Worm (Caenorhabditis elegans) whole organism, young adult: ENCODE data around the gene nhr-152.
A peak's percentile ranks its signal among the peaks of the same experiment; 100 is the strongest.

Experiments used
- F23B12.7 ChIP-seq: sonication (generic microtip); optimal IDR thresholded peaks from 2 replicates; lab custom pipeline; 2017; ENCODE audit warnings: missing genetic modification characterization, mild to moderate bottlenecking, missing compliant biosample characterization, antibody characterized with exemption, moderate library complexity; ENCODE audit not compliant: insufficient read depth
- F33H1.4 ChIP-seq: fragments of 200-800 bp; sonication (Bioruptor generic); IDR thresholded peaks from 2 replicates; pipeline ENCODE4 v1.3.6; 2022; ENCODE audit warnings: missing genetic modification reagents, missing genetic modification characterization, missing compliant biosample characterization
- F39B2.1 ChIP-seq: fragments of 200-800 bp; sonication (Bioruptor generic); IDR thresholded peaks from 2 replicates; pipeline ENCODE4 v1.3.6; 2022; ENCODE audit warnings: missing genetic modification reagents, missing genetic modification characterization, missing compliant biosample characterization
- F49E8.2 ChIP-seq: sonication (generic microtip); optimal IDR thresholded peaks from 3 replicates; lab custom pipeline; 2017; ENCODE audit warnings: missing genetic modification characterization, mild to moderate bottlenecking, missing compliant biosample characterization, antibody characterized with exemption, moderate library complexity; ENCODE audit not compliant: insufficient read depth
- F57C9.4 ChIP-seq: sonication (generic microtip); optimal IDR thresholded peaks from 2 replicates; lab custom pipeline; 2017; ENCODE audit warnings: mild to moderate bottlenecking, missing genetic modification characterization, missing compliant biosample characterization
- T26A5.8 ChIP-seq: sonication (generic microtip); optimal IDR thresholded peaks from 2 replicates; lab custom pipeline; 2016; ENCODE audit warnings: missing genetic modification characterization, missing compliant biosample characterization
- Y56A3A.18 ChIP-seq: fragments of 200-800 bp; sonication (Bioruptor generic); IDR thresholded peaks from 2 replicates; pipeline ENCODE4 v1.3.6; 2022; ENCODE audit warnings: missing genetic modification reagents, missing genetic modification characterization, missing compliant biosample characterization
- Y95B8A.8 ChIP-seq: fragments of 200-800 bp; sonication (Bioruptor generic); IDR thresholded peaks from 2 replicates; pipeline ENCODE4 v1.3.6; 2022; ENCODE audit warnings: missing genetic modification reagents, missing genetic modification characterization, missing compliant biosample characterization
- ZK185.1 ChIP-seq: sonication (generic microtip); optimal IDR thresholded peaks from 2 replicates; lab custom pipeline; 2016; ENCODE audit warnings: mild to moderate bottlenecking, missing genetic modification characterization, missing compliant biosample characterization; ENCODE audit not compliant: poor library complexity, severe bottlenecking
- akir-1 ChIP-seq: fragments of 200-800 bp; sonication (Bioruptor generic); optimal IDR thresholded peaks from 2 replicates; lab custom pipeline; 2018; ENCODE audit warnings: mild to moderate bottlenecking, missing genetic modification characterization, moderate library complexity, missing compliant biosample characterization
- attf-5 ChIP-seq: fragments of 200-800 bp; sonication (Bioruptor generic); optimal IDR thresholded peaks from 2 replicates; lab custom pipeline; 2018; ENCODE audit warnings: mild to moderate bottlenecking, missing genetic modification characterization, missing compliant biosample characterization
- bed-1 ChIP-seq: fragments of 200-800 bp; sonication (Bioruptor generic); IDR thresholded peaks from 2 replicates; pipeline ENCODE4 v1.3.6; 2022; ENCODE audit warnings: missing genetic modification reagents, missing genetic modification characterization, missing compliant biosample characterization
- ceh-100 ChIP-seq: fragments of 200-800 bp; sonication (Bioruptor generic); IDR thresholded peaks from 2 replicates; pipeline ENCODE4 v1.3.6; 2022; ENCODE audit warnings: missing genetic modification reagents, missing genetic modification characterization, missing compliant biosample characterization
- ceh-27 ChIP-seq: fragments of 200-800 bp; sonication (Bioruptor generic); optimal IDR thresholded peaks from 2 replicates; lab custom pipeline; 2018; ENCODE audit warnings: mild to moderate bottlenecking, missing genetic modification characterization, moderate library complexity, missing compliant biosample characterization
- ceh-79 ChIP-seq: sonication (generic microtip); optimal IDR thresholded peaks from 2 replicates; lab custom pipeline; 2017; ENCODE audit warnings: mild to moderate bottlenecking, missing genetic modification characterization, missing compliant biosample characterization
- chd-7 ChIP-seq: sonication (generic microtip); optimal IDR thresholded peaks from 2 replicates; lab custom pipeline; 2016; ENCODE audit warnings: mild to moderate bottlenecking, missing genetic modification characterization, moderate library complexity, missing compliant biosample characterization
- dpl-1 ChIP-seq: fragments of 150-350 bp; optimal IDR thresholded peaks from 2 replicates; lab custom pipeline; 2014; ENCODE audit warnings: missing biosample characterization, missing genetic modification reagents, missing genetic modification characterization
- egrh-3 ChIP-seq: fragments of 200-800 bp; sonication (Bioruptor generic); IDR thresholded peaks from 2 replicates; pipeline ENCODE4 v1.3.6; 2022; ENCODE audit warnings: missing genetic modification reagents, missing genetic modification characterization, missing compliant biosample characterization
- ets-4 ChIP-seq: fragments of 200-800 bp; sonication (Bioruptor generic); optimal IDR thresholded peaks from 2 replicates; lab custom pipeline; 2018; ENCODE audit warnings: mild to moderate bottlenecking, missing genetic modification characterization, missing compliant biosample characterization
- hmg-1.2 ChIP-seq: fragments of 200-800 bp; sonication (Bioruptor generic); IDR thresholded peaks from 2 replicates; pipeline ENCODE4 v1.3.6; 2022; ENCODE audit warnings: missing genetic modification reagents, missing genetic modification characterization, missing compliant biosample characterization
- hmg-20 ChIP-seq: fragments of 200-800 bp; sonication (Bioruptor generic); IDR thresholded peaks from 2 replicates; pipeline ENCODE4 v1.3.6; 2022; ENCODE audit warnings: missing genetic modification reagents, missing genetic modification characterization, missing compliant biosample characterization
- let-526 ChIP-seq: fragments of 200-800 bp; sonication (Bioruptor generic); IDR thresholded peaks from 2 replicates; pipeline ENCODE4 v1.3.6; 2022; ENCODE audit warnings: missing genetic modification reagents, missing genetic modification characterization, missing compliant biosample characterization
- let-607 ChIP-seq, 2 experiments: fragments of 200-800 bp in 1 of 2; sonication (Bioruptor generic) in 1 of 2; sonication (generic microtip) in 1 of 2; optimal IDR thresholded peaks; 2 replicates each; lab custom pipeline; 2016 to 2018; ENCODE audit warnings: mild to moderate bottlenecking in 2 of 2, missing compliant biosample characterization in 2 of 2, missing genetic modification characterization in 2 of 2, moderate library complexity in 2 of 2, missing genotype in 1 of 2
- lin-54 ChIP-seq: fragments of 200-800 bp; sonication (Bioruptor generic); optimal IDR thresholded peaks from 2 replicates; lab custom pipeline; 2018; ENCODE audit warnings: mild to moderate bottlenecking, missing genetic modification characterization, missing compliant biosample characterization
- madf-8 ChIP-seq: fragments of 200-800 bp; sonication (Bioruptor generic); conservative IDR thresholded peaks from 2 replicates; pipeline ENCODE4 v1.3.6; 2022; ENCODE audit warnings: missing genetic modification reagents, missing genetic modification characterization, missing compliant biosample characterization
- mcd-1 ChIP-seq: fragments of 200-800 bp; sonication (Bioruptor generic); IDR thresholded peaks from 2 replicates; pipeline ENCODE4 v1.3.6; 2022; ENCODE audit warnings: missing genetic modification reagents, missing genetic modification characterization, missing compliant biosample characterization
- nfyb-1 ChIP-seq: fragments of 200-800 bp; sonication (Bioruptor generic); IDR thresholded peaks from 2 replicates; pipeline ENCODE4 v1.3.6; 2022; ENCODE audit warnings: missing genetic modification reagents, missing genetic modification characterization, missing compliant biosample characterization
- nhr-90 ChIP-seq: sonication (generic microtip); optimal IDR thresholded peaks from 2 replicates; lab custom pipeline; 2016; ENCODE audit warnings: missing genotype, mild to moderate bottlenecking, missing genetic modification characterization, missing compliant biosample characterization
- rcor-1 ChIP-seq: fragments of 200-800 bp; sonication (Bioruptor generic); IDR thresholded peaks from 2 replicates; pipeline ENCODE4 v1.3.6; 2022; ENCODE audit warnings: missing genetic modification reagents, missing genetic modification characterization, missing compliant biosample characterization
- repo-1 ChIP-seq: sonication (generic microtip); optimal IDR thresholded peaks from 2 replicates; lab custom pipeline; 2017; ENCODE audit warnings: mild to moderate bottlenecking, missing genetic modification characterization, missing compliant biosample characterization
- rpc-1 ChIP-seq, 2 experiments: fragments of 150-350 bp in 1 of 2; sonication (generic microtip) in 1 of 2; optimal IDR thresholded peaks; 2 replicates each; lab custom pipeline; 2014 to 2018; ENCODE audit warnings: missing biosample characterization in 1 of 2, missing genetic modification characterization in 1 of 2, missing genetic modification reagents in 1 of 2, missing genotype in 1 of 2
- sdz-38 ChIP-seq: sonication (generic microtip); optimal IDR thresholded peaks from 2 replicates; lab custom pipeline; 2016; ENCODE audit warnings: missing genotype, missing genetic modification characterization, missing compliant biosample characterization
- somi-1 ChIP-seq: fragments of 200-800 bp; sonication (Bioruptor generic); optimal IDR thresholded peaks from 2 replicates; lab custom pipeline; 2018; ENCODE audit warnings: mild to moderate bottlenecking, missing genetic modification characterization, missing compliant biosample characterization
- tbp1 ChIP-seq: fragments of 200-800 bp; sonication (Bioruptor generic); optimal IDR thresholded peaks from 2 replicates; lab custom pipeline; 2018; ENCODE audit warnings: mild to moderate bottlenecking, missing genetic modification characterization, missing compliant biosample characterization
- xnd-1 ChIP-seq: sonication (generic microtip); optimal IDR thresholded peaks from 2 replicates; lab custom pipeline; 2016; ENCODE audit warnings: missing genotype, missing genetic modification reagents, missing genetic modification characterization, missing compliant biosample characterization
- zfh-2 ChIP-seq: fragments of 200-800 bp; sonication (Bioruptor generic); conservative IDR thresholded peaks from 2 replicates; pipeline ENCODE4 v1.3.6; 2022; ENCODE audit warnings: missing genetic modification reagents, missing genetic modification characterization, missing compliant biosample characterization
- zim-3 ChIP-seq: sonication (generic microtip); optimal IDR thresholded peaks from 2 replicates; lab custom pipeline; 2017; ENCODE audit warnings: mild to moderate bottlenecking, missing genetic modification characterization, moderate library complexity, missing compliant biosample characterization
- ztf-22 ChIP-seq: fragments of 200-800 bp; sonication (Bioruptor generic); optimal IDR thresholded peaks from 2 replicates; lab custom pipeline; 2018; ENCODE audit warnings: mild to moderate bottlenecking, missing genetic modification characterization, moderate library complexity, missing compliant biosample characterization
- ztf-25 ChIP-seq: fragments of 200-800 bp; sonication (Bioruptor generic); IDR thresholded peaks from 2 replicates; pipeline ENCODE4 v1.3.6; 2022; ENCODE audit warnings: missing genetic modification reagents, missing genetic modification characterization, missing compliant biosample characterization
- ztf-26 ChIP-seq: sonication (generic microtip); optimal IDR thresholded peaks from 2 replicates; lab custom pipeline; 2017; ENCODE audit warnings: missing genetic modification characterization, missing compliant biosample characterization
- ztf-28 ChIP-seq: fragments of 200-800 bp; sonication (Bioruptor generic); IDR thresholded peaks from 2 replicates; pipeline ENCODE4 v1.3.6; 2022; ENCODE audit warnings: missing genetic modification reagents, missing genetic modification characterization, missing compliant biosample characterization

The nhr-152 gene

ce11 chrV:7728003-7728678 is 42.0 kb downstream of the nhr-152 start (continued):
- TF ChIP-seq madf-8 (GFP tag; lab: Robert Waterston, UW) = no peak
- no peak for TF ChIP-seq F57C9.4 (tag; lab: Kevin White, UChicago)
- TF ChIP-seq ztf-22 (GFP tag; lab: Kevin White, UChicago) = no peak
- no peak for TF ChIP-seq dpl-1
- TF ChIP-seq ztf-25 (GFP tag; lab: Robert Waterston, UW) = no peak
- TF ChIP-seq Y56A3A.18 = no peak
- TF ChIP-seq repo-1 (tag; lab: Kevin White, UChicago) = no peak
- TF ChIP-seq F33H1.4 (GFP tag; lab: Robert Waterston, UW) = no peak
- no peak for TF ChIP-seq Y95B8A.8 (GFP tag; lab: Robert Waterston, UW)
- TF ChIP-seq T26A5.8 (tag; lab: Kevin White, UChicago) = no peak
- TF ChIP-seq rpc-1 (optimal IDR thresholded peaks at IDR 0.05; lab: Kevin White, UChicago) = no peak
- no peak for TF ChIP-seq rpc-1 (tag; optimal IDR thresholded peaks at IDR 0.05; lab: Kevin White, UChicago)
- TF ChIP-seq zim-3 = no peak
- TF ChIP-seq bed-1 (GFP tag; lab: Robert Waterston, UW) = no peak
- peak; percentile 99 for TF ChIP-seq zfh-2 (GFP tag; lab: Robert Waterston, UW)
- TF ChIP-seq tbp1 (GFP tag; lab: Kevin White, UChicago) = no peak
- no peak for TF ChIP-seq ets-4
- TF ChIP-seq F23B12.7 (tag; lab: Kevin White, UChicago) = no peak
- TF ChIP-seq nfyb-1 = peak; percentile 74; the same call in 1 of the 2 replicates
- no peak for TF ChIP-seq akir-1 (GFP tag; lab: Kevin White, UChicago)
- no peak for TF ChIP-seq ZK185.1 (tag; lab: Kevin White, UChicago)
- TF ChIP-seq let-607 (tag; optimal IDR thresholded peaks at IDR 0.05; lab: Kevin White, UChicago) = peak; percentile 2 to 23
- TF ChIP-seq attf-5 (GFP tag; lab: Kevin White, UChicago) = peak; percentile 53
- TF ChIP-seq let-526 (GFP tag; lab: Robert Waterston, UW) = no peak
- TF ChIP-seq ceh-100 (GFP tag; lab: Robert Waterston, UW) = no peak
- TF ChIP-seq sdz-38 (tag; lab: Kevin White, UChicago) = no peak
- TF ChIP-seq ceh-79 (tag; lab: Kevin White, UChicago) = no peak
- no peak for TF ChIP-seq rcor-1 (GFP tag; lab: Robert Waterston, UW)
- peak; percentile 67 for TF ChIP-seq mcd-1 (GFP tag; lab: Robert Waterston, UW)
- no peak for TF ChIP-seq ztf-26 (tag; lab: Kevin White, UChicago)
- peak; percentile 84 for TF ChIP-seq hmg-1.2
- peak; percentile 46 for TF ChIP-seq somi-1 (GFP tag; lab: Kevin White, UChicago)
- TF ChIP-seq ztf-28 (GFP tag; lab: Robert Waterston, UW) = no peak
- TF ChIP-seq hmg-20 = no peak
- peak; percentile 78; the same call in 1 of the 2 replicates for TF ChIP-seq egrh-3 (GFP tag; lab: Robert Waterston, UW)
- no peak for TF ChIP-seq lin-54 (GFP tag; lab: Kevin White, UChicago)
- TF ChIP-seq F39B2.1 (GFP tag; lab: Robert Waterston, UW) = no peak
- no peak for TF ChIP-seq nhr-90
- no peak for TF ChIP-seq F49E8.2 (tag; lab: Kevin White, UChicago)
- TF ChIP-seq chd-7 (tag; lab: Kevin White, UChicago) = peak; percentile 39
- TF ChIP-seq xnd-1 (tag; lab: Kevin White, UChicago) = no peak
- peak; percentile 48 for TF ChIP-seq ceh-27
- TF ChIP-seq, all 124 proteins: peak for 24
